Worm (Caenorhabditis elegans): ENCODE results near the gene agxt-1.
A peak's percentile ranks its signal among the peaks of the same experiment; 100 is the strongest.

The agxt-1 gene

ce11 chrII:8800830-8801229, 44.6 kb upstream of the agxt-1 start, which contains the start of gene appg-2:
Gene appg-2 (plus strand): TSS chrII:8801130.
- TF ChIP-seq elt-3 (tag; optimal IDR thresholded peaks at IDR 0.05) (no peak), nhr-11 (tag; optimal IDR thresholded peaks at IDR 0.05) (no peak), skn-1 (tag; optimal IDR thresholded peaks at IDR 0.05) (no peak), ztf-4 (tag; optimal IDR thresholded peaks at IDR 0.05) (no peak), pqm-1 (tag; optimal IDR thresholded peaks at IDR 0.05) (no peak), R02D3.7 (tag; optimal IDR thresholded peaks at IDR 0.05) (no peak), nhr-28 (tag; optimal IDR thresholded peaks at IDR 0.05) (no peak), tbx-2 (tag; optimal IDR thresholded peaks at IDR 0.05) (no peak), fkh-2 (tag; optimal IDR thresholded peaks at IDR 0.05) (no peak), lsy-12 (tag; optimal IDR thresholded peaks at IDR 0.05) (no peak), aly-2 (tag; optimal IDR thresholded peaks at IDR 0.05) (no peak), nhr-237 (tag; optimal IDR thresholded peaks at IDR 0.05) (no peak), mdl-1 (tag; optimal IDR thresholded peaks at IDR 0.05) (no peak), nhr-76 (tag; optimal IDR thresholded peaks at IDR 0.05) (no peak), ztf-11 (tag; optimal IDR thresholded peaks at IDR 0.05) (no peak), ceh-28 (tag; optimal IDR thresholded peaks at IDR 0.05) (no peak)

- TF ChIP-seq elt-2 (tag; optimal IDR thresholded peaks at IDR 0.05) (peak; percentile 6), ceh-82 (tag; optimal IDR thresholded peaks at IDR 0.05) (no peak), ceh-16 (tag; optimal IDR thresholded peaks at IDR 0.05) (no peak), nhr-25 (tag; optimal IDR thresholded peaks at IDR 0.05) (no peak)
These were observed 38.5 kb upstream of the agxt-1 start, which contains the start of gene pho-13 for ce11 chrII:8806921-8807320. Gene pho-13 (minus strand): TSS chrII:8807021.

- no peak for TF ChIP-seq ceh-82 (tag; optimal IDR thresholded peaks at IDR 0.05)
- TF ChIP-seq elt-3 (tag; optimal IDR thresholded peaks at IDR 0.05), result no peak
- TF ChIP-seq ceh-9 (tag; optimal IDR thresholded peaks at IDR 0.05), result no peak
- no peak for TF ChIP-seq mdl-1 (tag; optimal IDR thresholded peaks at IDR 0.05)
These were observed 36.9 kb upstream of the agxt-1 start, which contains the start of gene F07H5.10 for ce11 chrII:8808482-8808881. Gene F07H5.10 (minus strand): TSS chrII:8808582.

- TF ChIP-seq nhr-23 (tag; optimal IDR thresholded peaks at IDR 0.05), result peak; percentile 7
- TF ChIP-seq ama-1 (optimal IDR thresholded peaks at IDR 0.05), result no peak
- peak; percentile 66 for TF ChIP-seq pha-4 (tag; optimal IDR thresholded peaks at IDR 0.05)
These were observed 34.6 kb upstream of the agxt-1 start, which contains the start of the genes F46C5.9 and rer-1 for ce11 chrII:8810679-8811413. Gene F46C5.9 (minus strand): TSS chrII:8810729. Gene rer-1 (plus strand): TSS chrII:8811370.

- TF ChIP-seq nhr-25 (tag; optimal IDR thresholded peaks at IDR 0.05), result peak; percentile 3
- peak; percentile 23 for TF ChIP-seq lin-39 (tag; optimal IDR thresholded peaks at IDR 0.05)
- TF ChIP-seq lsy-12 (tag; optimal IDR thresholded peaks at IDR 0.05), result no peak
- peak; percentile 91 for TF ChIP-seq ama-1 (optimal IDR thresholded peaks at IDR 0.05)
- TF ChIP-seq elt-3 (tag; optimal IDR thresholded peaks at IDR 0.05), result no peak
- TF ChIP-seq nhr-11 (tag; optimal IDR thresholded peaks at IDR 0.05), result no peak
- peak; percentile 9 for TF ChIP-seq nhr-43 (tag; optimal IDR thresholded peaks at IDR 0.05; ENCODE audit: poor library complexity, severe bottlenecking)
These were observed 33.6 kb upstream of the agxt-1 start for ce11 chrII:8811825-8812224.

ce11 chrII:8812346-8812745, 33.1 kb upstream of the agxt-1 start:
- TF ChIP-seq mdl-1 (tag; optimal IDR thresholded peaks at IDR 0.05) (no peak), aly-2 (tag; optimal IDR thresholded peaks at IDR 0.05) (no peak), nhr-43 (tag; optimal IDR thresholded peaks at IDR 0.05; ENCODE audit: poor library complexity, severe bottlenecking) (no peak), lsy-12 (tag; optimal IDR thresholded peaks at IDR 0.05) (no peak), tbx-2 (tag; optimal IDR thresholded peaks at IDR 0.05) (no peak), nhr-25 (tag; optimal IDR thresholded peaks at IDR 0.05) (no peak), nhr-237 (tag; optimal IDR thresholded peaks at IDR 0.05) (no peak), nhr-28 (tag; optimal IDR thresholded peaks at IDR 0.05) (no peak), elt-1 (tag; optimal IDR thresholded peaks at IDR 0.05) (no peak), ceh-82 (tag; optimal IDR thresholded peaks at IDR 0.05) (no peak), nhr-77 (tag; optimal IDR thresholded peaks at IDR 0.05) (no peak), nhr-67 (tag; optimal IDR thresholded peaks at IDR 0.05) (no peak), elt-3 (tag; optimal IDR thresholded peaks at IDR 0.05) (no peak), lin-39 (tag; optimal IDR thresholded peaks at IDR 0.05) (no peak)

All from whole organism, L3 larva.